Fruit fly (Drosophila melanogaster): ENCODE results near the gene ase.

Gene ase

DNA sequence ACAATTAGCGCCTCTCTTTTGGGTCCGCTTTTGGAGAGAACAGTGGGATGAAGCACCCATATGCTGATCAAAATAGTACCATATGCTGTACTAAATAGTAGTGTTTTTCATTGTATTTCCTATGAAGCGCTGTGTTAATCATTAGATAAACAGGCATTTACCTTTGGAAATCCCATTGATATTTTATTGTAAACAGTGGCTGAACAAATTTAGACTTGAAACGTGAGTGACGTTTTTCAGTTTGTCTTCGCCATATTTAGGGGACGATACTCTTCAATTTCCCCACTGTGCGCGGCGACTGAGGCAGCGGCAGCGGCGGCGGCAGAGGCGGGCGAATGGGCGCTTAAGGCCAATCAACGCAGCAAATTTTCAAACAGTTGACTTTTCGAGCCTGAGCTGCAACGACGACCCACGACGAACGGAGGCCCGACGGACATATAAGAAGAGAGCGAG lies 39.1 kb downstream of the ase start (continued):
- TF ChIP-seq Rx (GFP tag; IDR thresholded peaks at IDR 0.05) (0 out of 2 replicates have a peak, but pooled peaks have one; percentile 18), CG15514 (GFP tag; optimal IDR thresholded peaks at IDR 0.05) (peak; percentile 86), CG8290 (GFP tag; optimal IDR thresholded peaks at IDR 0.05) (peak; percentile 57), CG8290 (tag; optimal IDR thresholded peaks at IDR 0.05) (peak; percentile 0 to 84), CG4360 (GFP tag; IDR thresholded peaks at IDR 0.05) (0 out of 2 replicates have a peak, but pooled peaks have one; percentile 17), ham (GFP tag; IDR thresholded peaks at IDR 0.05) (no peak), CG17186 (GFP tag; optimal IDR thresholded peaks at IDR 0.05) (peak; percentile 5), CG12769 (tag; optimal IDR thresholded peaks at IDR 0.05) (peak; percentile 92), Camta (GFP tag; optimal IDR thresholded peaks at IDR 0.05) (peak; percentile 68), pb (GFP tag; optimal IDR thresholded peaks at IDR 0.05) (peak; percentile 78), sima (GFP tag; optimal IDR thresholded peaks at IDR 0.05) (peak; percentile 20), CG14860 (GFP tag; IDR thresholded peaks at IDR 0.05; ENCODE audit: partially characterized antibody) (no peak), sna (GFP tag; IDR thresholded peaks at IDR 0.05; ENCODE audit: partially characterized antibody) (no peak), lilli (GFP tag; optimal IDR thresholded peaks at IDR 0.05) (peak; percentile 84), CG4617 (GFP tag; optimal IDR thresholded peaks at IDR 0.05; ENCODE audit: borderline replicate concordance) (no peak), CG14965 (GFP tag; optimal IDR thresholded peaks at IDR 0.05; ENCODE audit: borderline replicate concordance) (peak; percentile 52), CG8765 (GFP tag; IDR thresholded peaks at IDR 0.05) (no peak), ro (GFP tag; IDR thresholded peaks at IDR 0.05) (no peak), hb (GFP tag; IDR thresholded peaks at IDR 0.05; ENCODE audit: partially characterized antibody) (no peak), tx (GFP tag; optimal IDR thresholded peaks at IDR 0.05) (peak; percentile 82), B-H2 (GFP tag; optimal IDR thresholded peaks at IDR 0.05) (peak; percentile 86), CG10267 (tag; optimal IDR thresholded peaks at IDR 0.05) (peak; percentile 62), hkb (optimal IDR thresholded peaks at IDR 0.05) (no peak), hkb (GFP tag; IDR thresholded peaks at IDR 0.05) (peak; percentile 79), ash1 (GFP tag; optimal IDR thresholded peaks at IDR 0.05) (peak; percentile 10), CG3065 (GFP tag; optimal IDR thresholded peaks at IDR 0.05) (peak; percentile 50), CG1024 (GFP tag; IDR thresholded peaks at IDR 0.05) (no peak), ci (GFP tag; IDR thresholded peaks at IDR 0.05) (0 out of 3 replicates have a peak, but pooled peaks have one; percentile 29), wdn (GFP tag; IDR thresholded peaks at IDR 0.05) (peak; percentile 78), cas (GFP tag; IDR thresholded peaks at IDR 0.05) (peak; percentile 42; the same call in 1 of the 2 replicates), CoRest (tag; optimal IDR thresholded peaks at IDR 0.05) (peak; percentile 87), jigr1 (GFP tag; IDR thresholded peaks at IDR 0.05) (no peak), Ptx1 (GFP tag; IDR thresholded peaks at IDR 0.05) (peak; percentile 72), p53 (GFP tag; optimal IDR thresholded peaks at IDR 0.05) (peak; percentile 54), Abd-B (GFP tag; optimal IDR thresholded peaks at IDR 0.05) (peak; percentile 51), NC2β (GFP tag; optimal IDR thresholded peaks at IDR 0.05) (peak; percentile 59), CG7987 (GFP tag; optimal IDR thresholded peaks at IDR 0.05) (peak; percentile 68), Scr (GFP tag; IDR thresholded peaks at IDR 0.05; ENCODE audit: partially characterized antibody) (no peak), E2f2 (GFP tag; IDR thresholded peaks at IDR 0.05) (peak; percentile 59; the same call in 1 of the 2 replicates), Dfd (GFP tag; optimal IDR thresholded peaks at IDR 0.05) (no peak), Sin3A (optimal IDR thresholded peaks at IDR 0.05) (no peak), Opbp (GFP tag; IDR thresholded peaks at IDR 0.05; ENCODE audit: partially characterized antibody) (0 out of 3 replicates have a peak, but pooled peaks have one; percentile 8), bigmax (GFP tag; optimal IDR thresholded peaks at IDR 0.05) (peak; percentile 25), CG12104 (GFP tag; optimal IDR thresholded peaks at IDR 0.05) (peak; percentile 74), CG8388 (GFP tag; optimal IDR thresholded peaks at IDR 0.05) (no peak), dmrt11E (tag; optimal IDR thresholded peaks at IDR 0.05) (peak; percentile 47), al (GFP tag; IDR thresholded peaks at IDR 0.05) (peak; percentile 63; the same call in 1 of the 2 replicates), unpg (GFP tag; optimal IDR thresholded peaks at IDR 0.05) (peak; percentile 80), mirr (GFP tag; optimal IDR thresholded peaks at IDR 0.05) (peak; percentile 80), CG1832 (GFP tag; optimal IDR thresholded peaks at IDR 0.05) (no peak), CG14667 (GFP tag; IDR thresholded peaks at IDR 0.05) (no peak)

Data from whole organism, embryonic.